Worm (Caenorhabditis elegans) whole organism, mixed stage, embryonic: Measurements from ENCODE around the gene C23H4.8.

Source experiments
- bed-3 ChIP-seq: fragments of 200-800 bp; sonication (Bioruptor generic); optimal IDR thresholded peaks from 3 replicates; lab custom pipeline; 2018; ENCODE audit warnings: mild to moderate bottlenecking, missing genetic modification characterization, moderate library complexity, missing compliant biosample characterization
- blmp-1 ChIP-seq: fragments of 150-350 bp; optimal IDR thresholded peaks from 2 replicates; lab custom pipeline; 2014; ENCODE audit warnings: missing biosample characterization, missing genetic modification characterization
- ceh-39 ChIP-seq: fragments of 150-350 bp; optimal IDR thresholded peaks from 2 replicates; lab custom pipeline; 2014; ENCODE audit warnings: missing biosample characterization, missing genetic modification characterization
- ceh-43 ChIP-seq: fragments of 200-800 bp; sonication (Bioruptor generic); optimal IDR thresholded peaks from 2 replicates; lab custom pipeline; 2018; ENCODE audit warnings: mild to moderate bottlenecking, missing genetic modification characterization, moderate library complexity, missing compliant biosample characterization
- ceh-83 ChIP-seq: fragments of 200-800 bp; sonication (Bioruptor generic); optimal IDR thresholded peaks from 2 replicates; lab custom pipeline; 2018; ENCODE audit warnings: mild to moderate bottlenecking, missing genetic modification characterization, missing compliant biosample characterization
- ces-1 ChIP-seq: fragments of 150-350 bp; optimal IDR thresholded peaks from 2 replicates; lab custom pipeline; 2014; ENCODE audit warnings: missing biosample characterization, missing genetic modification reagents, missing genetic modification characterization
- cnd-1 ChIP-seq: fragments of 200-800 bp; sonication (Bioruptor generic); optimal IDR thresholded peaks from 2 replicates; lab custom pipeline; 2018; ENCODE audit warnings: mild to moderate bottlenecking, missing genetic modification characterization, missing compliant biosample characterization
- drap-1 ChIP-seq: fragments of 200-800 bp; sonication (Bioruptor generic); optimal IDR thresholded peaks from 3 replicates; lab custom pipeline; 2018; ENCODE audit warnings: mild to moderate bottlenecking, missing genetic modification characterization, missing compliant biosample characterization
- elt-1 ChIP-seq: sonication (generic microtip); optimal IDR thresholded peaks from 2 replicates; lab custom pipeline; 2017; ENCODE audit warnings: missing genetic modification characterization, mild to moderate bottlenecking, missing compliant biosample characterization, antibody characterized with exemption, moderate library complexity, borderline replicate concordance; ENCODE audit not compliant: insufficient read depth
- elt-3 ChIP-seq: fragments of 150-350 bp; optimal IDR thresholded peaks from 2 replicates; lab custom pipeline; 2014; ENCODE audit warnings: missing biosample characterization, missing genetic modification characterization
- flh-1 ChIP-seq: fragments of 200-800 bp; sonication (Bioruptor generic); optimal IDR thresholded peaks from 2 replicates; lab custom pipeline; 2018; ENCODE audit warnings: mild to moderate bottlenecking, missing genetic modification characterization, moderate library complexity, missing compliant biosample characterization
- hlh-1 ChIP-seq: fragments of 150-350 bp; optimal IDR thresholded peaks from 2 replicates; lab custom pipeline; 2014; ENCODE audit warnings: missing biosample characterization, missing genetic modification reagents, missing genetic modification characterization
- lin-13 ChIP-seq: fragments of 150-350 bp; optimal IDR thresholded peaks from 2 replicates; lab custom pipeline; 2014; ENCODE audit warnings: missing biosample characterization, missing genetic modification characterization
- lin-32 ChIP-seq: fragments of 200-800 bp; sonication (Bioruptor generic); optimal IDR thresholded peaks from 2 replicates; lab custom pipeline; 2018; ENCODE audit warnings: mild to moderate bottlenecking, missing genetic modification characterization, missing compliant biosample characterization
- lsy-2 ChIP-seq: fragments of 150-350 bp; optimal IDR thresholded peaks from 2 replicates; lab custom pipeline; 2014; ENCODE audit warnings: missing biosample characterization, missing genetic modification characterization
- mab-5 ChIP-seq: fragments of 150-350 bp; optimal IDR thresholded peaks from 2 replicates; lab custom pipeline; 2014; ENCODE audit warnings: missing biosample characterization, missing genetic modification characterization
- mep-1 ChIP-seq: fragments of 150-350 bp; optimal IDR thresholded peaks from 2 replicates; lab custom pipeline; 2017; ENCODE audit warnings: missing biosample characterization, missing genetic modification reagents, missing genetic modification characterization, inconsistent platforms
- mls-2 ChIP-seq: sonication (generic microtip); optimal IDR thresholded peaks from 2 replicates; lab custom pipeline; 2016; ENCODE audit warnings: mild to moderate bottlenecking, missing genetic modification characterization, moderate library complexity, missing compliant biosample characterization
- nhr-12 ChIP-seq: fragments of 150-350 bp; optimal IDR thresholded peaks from 2 replicates; lab custom pipeline; 2014; ENCODE audit warnings: missing biosample characterization, missing genetic modification characterization
- nhr-2 ChIP-seq: fragments of 150-350 bp; optimal IDR thresholded peaks from 2 replicates; lab custom pipeline; 2014; ENCODE audit warnings: missing biosample characterization, missing genetic modification characterization
- nhr-237 ChIP-seq: fragments of 150-350 bp; optimal IDR thresholded peaks from 2 replicates; lab custom pipeline; 2014; ENCODE audit warnings: missing biosample characterization, missing genetic modification characterization
- nhr-28 ChIP-seq: fragments of 150-350 bp; optimal IDR thresholded peaks from 2 replicates; lab custom pipeline; 2014; ENCODE audit warnings: missing biosample characterization, missing genetic modification characterization
- nhr-76 ChIP-seq: sonication (generic microtip); optimal IDR thresholded peaks from 2 replicates; lab custom pipeline; 2017; ENCODE audit warnings: missing biosample characterization, missing genetic modification characterization
- sem-2 ChIP-seq: fragments of 200-800 bp; sonication (Bioruptor generic); optimal IDR thresholded peaks from 2 replicates; lab custom pipeline; 2018; ENCODE audit warnings: mild to moderate bottlenecking, missing genetic modification characterization, missing compliant biosample characterization
- snpc-4 ChIP-seq: fragments of 150-350 bp; optimal IDR thresholded peaks from 2 replicates; lab custom pipeline; 2014; ENCODE audit warnings: missing biosample characterization, missing genetic modification characterization
- sptf-1 ChIP-seq: sonication (generic microtip); optimal IDR thresholded peaks from 2 replicates; lab custom pipeline; 2017; ENCODE audit warnings: mild to moderate bottlenecking, missing genetic modification characterization, moderate library complexity, missing compliant biosample characterization
- unc-120 ChIP-seq: sonication (generic microtip); optimal IDR thresholded peaks from 2 replicates; lab custom pipeline; 2017; ENCODE audit warnings: missing genetic modification characterization, missing compliant biosample characterization; ENCODE audit not compliant: poor library complexity, severe bottlenecking
- unc-39 ChIP-seq: fragments of 150-350 bp; optimal IDR thresholded peaks from 2 replicates; lab custom pipeline; 2014; ENCODE audit warnings: missing biosample characterization, missing genetic modification characterization
- unc-62 ChIP-seq: fragments of 150-350 bp; optimal IDR thresholded peaks from 2 replicates; lab custom pipeline; 2014; ENCODE audit warnings: missing biosample characterization, missing genetic modification reagents, missing genetic modification characterization
- ztf-11 ChIP-seq: fragments of 150-350 bp; optimal IDR thresholded peaks from 2 replicates; lab custom pipeline; 2014; ENCODE audit warnings: missing biosample characterization, missing genetic modification characterization

C23H4.8 gene

DNA sequence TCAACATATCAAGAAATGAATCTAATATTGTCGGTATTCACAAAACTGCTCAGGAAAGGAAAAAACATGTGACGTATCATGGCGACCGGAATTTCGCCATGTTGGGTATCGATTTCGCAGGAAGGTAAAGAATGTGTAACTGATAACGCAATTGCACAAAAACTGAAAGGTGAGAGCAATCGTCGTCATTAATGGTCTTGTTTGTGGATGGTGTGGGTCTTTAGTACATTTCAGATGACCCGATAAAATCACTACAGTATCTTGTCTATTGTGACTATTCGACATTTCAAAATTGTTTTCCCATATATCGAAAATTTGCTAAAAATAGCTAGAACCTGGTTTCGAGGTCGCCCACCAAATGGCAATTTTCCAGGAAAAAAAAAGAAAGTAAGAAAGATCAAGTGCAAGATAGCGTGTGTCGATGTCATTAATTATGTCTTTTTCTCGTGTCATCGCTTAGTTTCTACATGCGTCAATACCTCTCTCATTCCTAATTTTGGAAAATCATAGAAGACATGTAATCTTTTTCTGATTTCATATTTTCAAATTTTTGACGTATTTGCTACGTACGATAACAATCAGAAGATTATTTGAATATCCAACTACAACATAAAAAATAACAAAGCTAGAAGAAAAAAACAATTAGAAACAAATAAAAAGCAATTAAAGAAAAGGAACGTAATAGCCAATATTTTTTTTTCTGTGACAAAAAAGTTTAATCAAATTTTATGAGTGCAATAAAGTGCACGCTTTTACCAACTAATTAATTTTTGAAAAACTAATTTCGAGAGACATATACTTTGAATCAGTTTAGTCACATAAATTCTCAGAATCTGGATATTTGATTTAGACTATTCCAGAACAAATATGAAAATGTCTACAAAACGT, 6.7 kb upstream of the C23H4.8 start:
- TF ChIP-seq ztf-11 (no peak), mls-2 (tag; lab: Kevin White, UChicago) (no peak), ces-1 (GFP tag; lab: Kevin White, UChicago) (no peak), lin-13 (tag; lab: Kevin White, UChicago) (no peak), nhr-12 (no peak), lin-32 (GFP tag; lab: Kevin White, UChicago) (no peak), unc-62 (GFP tag; lab: Kevin White, UChicago) (no peak), snpc-4 (no peak), blmp-1 (tag; lab: Kevin White, UChicago) (no peak), sptf-1 (no peak), nhr-28 (tag; lab: Kevin White, UChicago) (no peak), unc-120 (tag; lab: Kevin White, UChicago) (no peak), elt-1 (no peak), nhr-76 (tag; lab: Kevin White, UChicago) (no peak), elt-3 (tag; lab: Kevin White, UChicago) (no peak)

DNA sequence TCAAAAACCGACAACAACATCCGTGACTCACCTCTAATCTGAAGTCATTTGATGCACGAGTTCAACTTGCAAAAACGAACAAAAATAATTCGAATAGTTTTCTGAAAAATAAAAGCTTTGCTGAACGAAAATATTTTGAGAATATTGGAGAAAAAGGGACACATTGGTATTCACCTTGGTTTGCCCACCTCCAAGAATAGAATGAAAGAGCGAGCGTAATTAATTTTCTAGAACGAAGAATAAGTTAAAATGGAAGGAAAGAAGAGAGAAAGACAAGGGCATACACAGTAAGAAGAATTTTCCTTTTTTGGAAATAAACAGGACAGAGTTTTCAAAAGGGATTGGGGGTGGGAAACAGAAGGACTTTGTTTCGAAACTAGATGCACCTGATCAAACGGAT, 4.2 kb upstream of the C23H4.8 start, which contains the start of gene cab-1:
Gene cab-1 (minus strand): TSS at position 101 of the 400 bp plus-strand sequence.
- no peak for TF ChIP-seq nhr-2
- no peak for TF ChIP-seq mep-1 (tag; lab: Kevin White, UChicago)
- no peak for TF ChIP-seq blmp-1 (tag; lab: Kevin White, UChicago)
- TF ChIP-seq unc-62 (GFP tag; lab: Kevin White, UChicago) = no peak
- TF ChIP-seq ces-1 (GFP tag; lab: Kevin White, UChicago) = no peak
- no peak for TF ChIP-seq nhr-237 (tag; lab: Kevin White, UChicago)
- TF ChIP-seq mab-5 (tag; lab: Kevin White, UChicago) = no peak
- no peak for TF ChIP-seq elt-1
- no peak for TF ChIP-seq snpc-4
- no peak for TF ChIP-seq ceh-43 (GFP tag; lab: Kevin White, UChicago)
- no peak for TF ChIP-seq ztf-11
- no peak for TF ChIP-seq bed-3 (GFP tag; lab: Kevin White, UChicago)
- TF ChIP-seq sptf-1 = no peak
- TF ChIP-seq lsy-2 (tag; lab: Kevin White, UChicago) = no peak
- no peak for TF ChIP-seq lin-13 (tag; lab: Kevin White, UChicago)

DNA sequence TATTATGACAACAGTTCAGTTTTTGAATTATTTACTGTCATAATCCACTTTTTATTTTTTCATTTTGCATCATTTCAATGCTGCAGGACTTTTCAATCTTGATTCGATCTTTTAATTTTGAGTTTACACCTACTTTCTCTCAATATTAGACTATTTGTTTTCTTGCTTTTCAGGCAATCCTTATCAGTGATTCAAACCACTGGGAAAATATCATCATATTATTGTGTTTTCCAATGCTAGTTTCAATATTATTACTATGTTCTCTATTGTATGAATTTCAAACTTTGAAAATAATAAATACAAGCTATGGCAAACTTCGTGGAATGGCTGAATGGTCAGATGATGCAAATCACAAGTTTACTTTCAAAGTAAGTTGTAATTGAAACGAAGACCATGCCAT, 2.4 kb downstream of the C23H4.8 start, which contains the start of gene cest-8:
Gene cest-8 (plus strand): TSS at position 184 of the 400 bp plus-strand sequence.
- TF ChIP-seq elt-1 (no peak), lin-32 (GFP tag; lab: Kevin White, UChicago) (no peak), lsy-2 (tag; lab: Kevin White, UChicago) (no peak), drap-1 (GFP tag; lab: Kevin White, UChicago) (no peak), nhr-76 (tag; lab: Kevin White, UChicago) (no peak), nhr-2 (no peak), cnd-1 (tag; lab: Kevin White, UChicago) (no peak)

DNA sequence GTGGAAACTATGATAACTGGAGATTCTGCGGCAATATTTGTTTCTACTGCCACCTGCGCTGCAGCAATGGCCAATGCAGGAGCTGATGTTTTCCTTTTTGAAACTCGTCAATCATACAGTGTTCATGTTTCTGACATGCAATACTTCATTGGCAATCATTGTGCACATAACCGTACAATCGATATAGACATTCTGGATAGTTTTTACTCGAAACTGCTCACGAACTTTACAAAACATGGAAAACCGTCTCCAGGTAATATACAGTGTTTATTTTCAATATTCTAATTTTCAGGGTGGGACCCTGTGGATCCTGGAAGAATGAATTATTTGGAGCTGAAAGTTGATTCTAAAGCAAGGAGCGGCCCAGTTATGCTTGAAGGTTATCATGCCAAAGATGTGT, 4.8 kb downstream of the C23H4.8 start, which contains the start of gene cest-9.2:
Gene cest-9.2 (plus strand): TSS at position 301 of the 400 bp plus-strand sequence.
- TF ChIP-seq mls-2 (tag; lab: Kevin White, UChicago) (no peak), flh-1 (GFP tag; lab: Kevin White, UChicago) (no peak), nhr-12 (no peak), ceh-83 (GFP tag; lab: Kevin White, UChicago) (no peak), nhr-2 (no peak)
- TF ChIP-seq, all 35 proteins: peak for 0

DNA sequence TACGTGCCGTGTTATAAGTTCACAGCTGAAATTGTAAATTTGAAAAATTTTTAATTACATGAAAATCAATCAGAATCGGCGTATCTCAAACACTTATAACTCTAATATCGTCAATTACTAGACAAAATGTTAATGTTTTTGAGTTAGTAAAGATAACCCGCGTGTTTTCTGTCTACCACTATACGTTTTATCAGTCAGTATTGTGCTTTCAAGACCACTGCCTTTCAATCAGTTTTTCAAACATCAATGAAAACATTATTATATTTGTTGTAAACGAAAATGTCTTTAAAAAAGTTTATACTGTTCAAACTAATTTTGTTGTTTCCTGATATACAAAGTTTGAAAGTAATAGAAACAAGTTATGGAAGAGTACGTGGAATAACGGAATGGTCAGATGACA, 5.7 kb downstream of the C23H4.8 start:
- no peak for TF ChIP-seq ceh-83 (GFP tag; lab: Kevin White, UChicago)
- TF ChIP-seq blmp-1 (tag; lab: Kevin White, UChicago) = no peak
- TF ChIP-seq hlh-1 (tag; lab: Kevin White, UChicago) = no peak
- no peak for TF ChIP-seq unc-62 (GFP tag; lab: Kevin White, UChicago)
- no peak for TF ChIP-seq flh-1 (GFP tag; lab: Kevin White, UChicago)
- TF ChIP-seq mls-2 (tag; lab: Kevin White, UChicago) = no peak
- TF ChIP-seq ceh-39 = no peak
- TF ChIP-seq bed-3 (GFP tag; lab: Kevin White, UChicago) = no peak
- TF ChIP-seq unc-39 (tag; lab: Kevin White, UChicago) = no peak
- no peak for TF ChIP-seq cnd-1 (tag; lab: Kevin White, UChicago)
- TF ChIP-seq lsy-2 (tag; lab: Kevin White, UChicago) = no peak
- no peak for TF ChIP-seq lin-13 (tag; lab: Kevin White, UChicago)
- TF ChIP-seq sem-2 = no peak
- no peak for TF ChIP-seq unc-120 (tag; lab: Kevin White, UChicago)
- no peak for TF ChIP-seq ztf-11
